Worm (Caenorhabditis elegans): ENCODE measurements around the gene F37C12.18.

- TF ChIP-seq ref-1 (GFP tag; conservative IDR thresholded peaks at IDR 0.05) (no peak), ztf-23 (GFP tag; IDR thresholded peaks at IDR 0.05) (no peak), med-1 (GFP tag; optimal IDR thresholded peaks at IDR 0.05; ENCODE audit: insufficient read depth) (no peak), tab-1 (GFP tag; IDR thresholded peaks at IDR 0.05) (no peak), klf-2 (GFP tag; conservative IDR thresholded peaks at IDR 0.05) (no peak), flt-1 (GFP tag; IDR thresholded peaks at IDR 0.05) (no peak)
These were observed 9.8 kb downstream of the F37C12.18 start, which contains the start of gene F37C12.14 for ce11 chrIII:7185473-7185872.

Measured in whole organism, midembryonic.